Worm (Caenorhabditis elegans): Measurements from ENCODE around the gene cyn-3.
A peak's percentile ranks its signal among the peaks of the same experiment; 100 is the strongest.

The cyn-3 gene

DNA sequence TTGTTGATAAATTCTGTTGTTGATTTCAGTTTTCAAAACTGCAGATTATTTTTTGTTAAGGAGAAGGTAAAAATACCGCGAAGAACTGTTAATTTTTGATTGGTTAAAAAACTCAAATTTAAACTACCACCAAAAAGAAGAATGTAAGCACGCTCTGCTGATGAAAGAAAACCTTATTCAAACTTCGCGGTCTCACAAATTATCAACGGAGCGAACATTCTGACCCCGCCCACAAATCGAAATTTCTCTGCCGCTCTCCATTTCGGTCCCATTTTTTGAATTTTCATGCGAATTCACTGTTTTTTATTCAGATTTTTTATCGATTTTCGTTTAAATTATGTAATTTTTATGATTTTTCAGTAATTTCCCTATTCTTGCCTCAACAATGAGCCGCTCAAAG is at the start of gene cyn-3:
Gene cyn-3 (plus strand): TSS at position 361 of the 400 bp plus-strand sequence.
- TF ChIP-seq nhr-90 (tag; optimal IDR thresholded peaks at IDR 0.05; ENCODE audit: poor library complexity) (peak; percentile 85), skn-1 (tag; optimal IDR thresholded peaks at IDR 0.05) (peak; percentile 90), nhr-20 (tag; optimal IDR thresholded peaks at IDR 0.05) (peak; percentile 93), zag-1 (tag; optimal IDR thresholded peaks at IDR 0.05) (no peak), C34B4.2 (tag; optimal IDR thresholded peaks at IDR 0.05) (no peak), unc-86 (tag; optimal IDR thresholded peaks at IDR 0.05) (peak; percentile 90), aly-2 (tag; optimal IDR thresholded peaks at IDR 0.05) (peak; percentile 83), hlh-17 (GFP tag; optimal IDR thresholded peaks at IDR 0.05; ENCODE audit: borderline replicate concordance) (no peak), lin-13 (GFP tag; optimal IDR thresholded peaks at IDR 0.05) (peak; percentile 89), aha-1 (tag; optimal IDR thresholded peaks at IDR 0.05) (peak; percentile 56), zip-4 (GFP tag; optimal IDR thresholded peaks at IDR 0.05) (peak; percentile 52), pag-3 (tag; optimal IDR thresholded peaks at IDR 0.05; ENCODE audit: borderline replicate concordance, insufficient read depth) (no peak), nhr-19 (GFP tag; conservative IDR thresholded peaks at IDR 0.05) (peak; percentile 92), snpc-4 (tag; optimal IDR thresholded peaks at IDR 0.05) (peak; percentile 74), ceh-88 (GFP tag; IDR thresholded peaks at IDR 0.05) (0 out of 2 replicates have a peak, but pooled peaks have one; percentile 27), fkh-8 (tag; optimal IDR thresholded peaks at IDR 0.05) (peak; percentile 89), nhr-71 (tag; optimal IDR thresholded peaks at IDR 0.05) (peak; percentile 95), C04F5.9 (tag; optimal IDR thresholded peaks at IDR 0.05) (no peak), dpl-1 (GFP tag; optimal IDR thresholded peaks at IDR 0.05) (peak; percentile 99), mep-1 (tag; optimal IDR thresholded peaks at IDR 0.05) (peak; percentile 92), nhr-28 (tag; optimal IDR thresholded peaks at IDR 0.05) (no peak), swsn-7 (tag; optimal IDR thresholded peaks at IDR 0.05) (peak; percentile 90), tbx-2 (tag; optimal IDR thresholded peaks at IDR 0.05) (peak; percentile 94), fos-1 (tag; optimal IDR thresholded peaks at IDR 0.05) (peak; percentile 90), grh-1 (GFP tag; IDR thresholded peaks at IDR 0.05) (peak; percentile 87), unc-30 (tag; optimal IDR thresholded peaks at IDR 0.05) (no peak), sup-37 (GFP tag; optimal IDR thresholded peaks at IDR 0.05) (peak; percentile 32), ztf-4 (tag; optimal IDR thresholded peaks at IDR 0.05) (peak; percentile 79), F16B12.6 (tag; optimal IDR thresholded peaks at IDR 0.05) (peak; percentile 74), egl-27 (tag; optimal IDR thresholded peaks at IDR 0.05) (no peak), lin-14 (GFP tag; optimal IDR thresholded peaks at IDR 0.05) (peak; percentile 92), lin-35 (GFP tag; optimal IDR thresholded peaks at IDR 0.05) (peak; percentile 100), pax-3 (tag; optimal IDR thresholded peaks at IDR 0.05) (peak; percentile 92), vab-15 (tag; optimal IDR thresholded peaks at IDR 0.05) (peak; percentile 57), ets-5 (GFP tag; IDR thresholded peaks at IDR 0.05) (no peak), sptf-1 (tag; optimal IDR thresholded peaks at IDR 0.05) (no peak), nhr-237 (tag; optimal IDR thresholded peaks at IDR 0.05) (peak; percentile 77), nhr-76 (tag; optimal IDR thresholded peaks at IDR 0.05) (no peak), isw-1 (GFP tag; IDR thresholded peaks at IDR 0.05) (peak; percentile 91), Y116A8C.19 (tag; optimal IDR thresholded peaks at IDR 0.05; ENCODE audit: borderline replicate concordance) (no peak), efl-1 (optimal IDR thresholded peaks at IDR 0.05) (peak; percentile 91 to 100), efl-1 (GFP tag; optimal IDR thresholded peaks at IDR 0.05 in 1 of 2) (peak; percentile 99 to 100), lir-3 (tag; optimal IDR thresholded peaks at IDR 0.05; ENCODE audit: poor library complexity) (peak; percentile 64), nhr-11 (tag; optimal IDR thresholded peaks at IDR 0.05) (peak; percentile 50), nhr-85 (tag) (peak; percentile 95), ceh-82 (tag; optimal IDR thresholded peaks at IDR 0.05) (peak; percentile 80 to 95 (median 81)), jun-1 (tag; optimal IDR thresholded peaks at IDR 0.05) (peak; percentile 88), hpl-2 (GFP tag; optimal IDR thresholded peaks at IDR 0.05) (no peak), mef-2 (tag; optimal IDR thresholded peaks at IDR 0.05) (peak; percentile 73), ces-1 (GFP tag; optimal IDR thresholded peaks at IDR 0.05) (no peak), fkh-10 (GFP tag; optimal IDR thresholded peaks at IDR 0.05) (peak; percentile 56), rnt-1 (tag; optimal IDR thresholded peaks at IDR 0.05) (peak; percentile 92), ama-1 (optimal IDR thresholded peaks at IDR 0.05) (peak; percentile 66), sox-4 (tag; optimal IDR thresholded peaks at IDR 0.05) (peak; percentile 73)
